Fruit fly (Drosophila melanogaster) whole organism, embryonic: Measurements from ENCODE around the gene Nin.
A peak's percentile ranks its signal among the peaks of the same experiment; 100 is the strongest.

ENCODE experiments used
- Abd-B ChIP-seq: fragments of 200-800 bp; sonication (Bioruptor generic); optimal IDR thresholded peaks from 2 replicates; lab custom pipeline; 2018; ENCODE audit warnings: missing biosample characterization, mild to moderate bottlenecking, missing genetic modification characterization, moderate library complexity
- CG10274 ChIP-seq: fragments of 200-800 bp; sonication (Bioruptor generic); optimal IDR thresholded peaks from 3 replicates; lab custom pipeline; 2017; ENCODE audit warnings: missing biosample characterization, mild to moderate bottlenecking, missing genetic modification characterization
- CG11093 ChIP-seq: fragments of 200-800 bp; sonication (Bioruptor generic); IDR thresholded peaks from 3 replicates; pipeline ENCODE4 v1.3.6; 2022; ENCODE audit warnings: missing biosample characterization, missing genetic modification characterization
- CG11723 ChIP-seq: fragments of 200-800 bp; sonication (Bioruptor generic); optimal IDR thresholded peaks from 2 replicates; lab custom pipeline; 2017; ENCODE audit warnings: missing biosample characterization, mild to moderate bottlenecking, missing genetic modification characterization
- CG12942 ChIP-seq: fragments of 200-800 bp; sonication (Bioruptor generic); optimal IDR thresholded peaks from 3 replicates; lab custom pipeline; 2016; ENCODE audit warnings: missing biosample characterization, missing genetic modification characterization
- CG13123 ChIP-seq: fragments of 200-800 bp; sonication (Bioruptor generic); optimal IDR thresholded peaks from 2 replicates; lab custom pipeline; 2016; ENCODE audit warnings: missing biosample characterization, missing genetic modification characterization
- CG13424 ChIP-seq: fragments of 200-800 bp; sonication (Bioruptor generic); optimal IDR thresholded peaks from 2 replicates; lab custom pipeline; 2019; ENCODE audit warnings: missing biosample characterization, mild to moderate bottlenecking, missing genetic modification characterization, moderate library complexity
- CG13894 ChIP-seq: fragments of 200-800 bp; sonication (Bioruptor generic); optimal IDR thresholded peaks from 3 replicates; lab custom pipeline; 2018; ENCODE audit warnings: missing biosample characterization, mild to moderate bottlenecking, missing genetic modification characterization, moderate library complexity
- CG1603 ChIP-seq: fragments of 200-800 bp; sonication (Bioruptor generic); optimal IDR thresholded peaks from 2 replicates; lab custom pipeline; 2019; ENCODE audit warnings: missing biosample characterization, mild to moderate bottlenecking, missing genetic modification characterization, moderate library complexity
- CG16813 ChIP-seq: fragments of 200-800 bp; sonication (Bioruptor generic); IDR thresholded peaks from 3 replicates; pipeline ENCODE4 v1.3.6; 2022; ENCODE audit warnings: missing biosample characterization, missing genetic modification characterization; ENCODE audit not compliant: partially characterized antibody
- CG17385 ChIP-seq: fragments of 200-800 bp; sonication (Bioruptor generic); optimal IDR thresholded peaks from 3 replicates; lab custom pipeline; 2018; ENCODE audit warnings: missing biosample characterization, mild to moderate bottlenecking, missing genetic modification characterization
- CG1792 ChIP-seq: fragments of 200-800 bp; sonication (Bioruptor generic); optimal IDR thresholded peaks from 2 replicates; lab custom pipeline; 2016; ENCODE audit warnings: missing biosample characterization, missing genetic modification characterization
- CG2120 ChIP-seq: fragments of 200-800 bp; sonication (Bioruptor generic); optimal IDR thresholded peaks from 3 replicates; lab custom pipeline; 2016; ENCODE audit warnings: missing biosample characterization, missing genetic modification characterization
- CG31388 ChIP-seq: fragments of 200-800 bp; sonication (Bioruptor generic); optimal IDR thresholded peaks from 2 replicates; lab custom pipeline; 2016; ENCODE audit warnings: missing biosample characterization, missing genetic modification characterization
- CG4730 ChIP-seq: fragments of 200-800 bp; sonication (Bioruptor generic); IDR thresholded peaks from 2 replicates; pipeline ENCODE4 v1.3.6; 2022; ENCODE audit warnings: missing biosample characterization, missing genetic modification characterization
- CG6254 ChIP-seq: fragments of 200-800 bp; sonication (Bioruptor generic); optimal IDR thresholded peaks from 3 replicates; lab custom pipeline; 2017; ENCODE audit warnings: mild to moderate bottlenecking, missing biosample characterization, missing genetic modification reagents, missing genetic modification characterization
- CG6689 ChIP-seq: fragments of 200-800 bp; sonication (Bioruptor generic); IDR thresholded peaks from 2 replicates; pipeline ENCODE4 v1.3.6; 2022; ENCODE audit warnings: missing biosample characterization, missing genetic modification characterization
- CG7357 ChIP-seq: fragments of 200-800 bp; sonication (Bioruptor generic); IDR thresholded peaks from 3 replicates; pipeline ENCODE4 v1.3.6; 2022; ENCODE audit warnings: missing biosample characterization, missing genetic modification characterization
- CG7556 ChIP-seq: fragments of 200-800 bp; sonication (Bioruptor generic); optimal IDR thresholded peaks from 2 replicates; lab custom pipeline; 2017; ENCODE audit warnings: missing biosample characterization, mild to moderate bottlenecking, missing genetic modification characterization
- CG7745 ChIP-seq: fragments of 200-800 bp; sonication (Bioruptor generic); optimal IDR thresholded peaks from 2 replicates; lab custom pipeline; 2018; ENCODE audit warnings: missing biosample characterization, mild to moderate bottlenecking, missing genetic modification characterization, moderate library complexity
- CG9932 ChIP-seq: fragments of 200-800 bp; sonication (Bioruptor generic); IDR thresholded peaks from 2 replicates; pipeline ENCODE4 v1.3.6; 2022; ENCODE audit warnings: missing biosample characterization, missing genetic modification characterization
- Dfd ChIP-seq, 2 experiments: fragments of >200 bp; optimal IDR thresholded peaks; 2 replicates each; lab custom pipeline; 2017; ENCODE audit warnings: missing biosample characterization in 2 of 2, missing genetic modification characterization in 2 of 2
- E2f1 ChIP-seq: fragments of 200-800 bp; sonication (Bioruptor generic); IDR thresholded peaks from 2 replicates; pipeline ENCODE4 v1.3.6; 2022; ENCODE audit warnings: missing biosample characterization, missing genetic modification characterization
- ERR ChIP-seq: fragments of 200-800 bp; sonication (Bioruptor generic); optimal IDR thresholded peaks from 2 replicates; lab custom pipeline; 2016; ENCODE audit warnings: missing biosample characterization, missing genetic modification characterization
- Elba2 ChIP-seq: fragments of 200-800 bp; sonication (Bioruptor generic); optimal IDR thresholded peaks from 3 replicates; lab custom pipeline; 2016; ENCODE audit warnings: missing biosample characterization, missing genetic modification characterization
- Hr3 ChIP-seq: fragments of 200-800 bp; sonication (Bioruptor generic); optimal IDR thresholded peaks from 3 replicates; lab custom pipeline; 2016; ENCODE audit warnings: missing biosample characterization, missing genetic modification characterization
- Hr78 ChIP-seq, 2 experiments: fragments of 200-800 bp in 1 of 2; fragments of >200 bp in 1 of 2; sonication (Bioruptor generic) in 1 of 2; optimal IDR thresholded peaks; 2 replicates each; lab custom pipeline; 2017 to 2019; ENCODE audit warnings: missing biosample characterization in 2 of 2, missing genetic modification characterization in 2 of 2, mild to moderate bottlenecking in 1 of 2, moderate library complexity in 1 of 2
- Oli ChIP-seq: fragments of 200-800 bp; sonication (Bioruptor generic); optimal IDR thresholded peaks from 2 replicates; lab custom pipeline; 2018; ENCODE audit warnings: missing biosample characterization, mild to moderate bottlenecking, missing genetic modification characterization, moderate library complexity
- Sox100B ChIP-seq: fragments of 200-800 bp; sonication (Bioruptor generic); optimal IDR thresholded peaks from 3 replicates; lab custom pipeline; 2018; ENCODE audit warnings: missing biosample characterization, mild to moderate bottlenecking, missing genetic modification characterization
- Sry-β ChIP-seq: fragments of 200-800 bp; sonication (Bioruptor generic); optimal IDR thresholded peaks from 2 replicates; lab custom pipeline; 2018; ENCODE audit warnings: missing biosample characterization, mild to moderate bottlenecking, missing genetic modification characterization, moderate library complexity
- Stat92E ChIP-seq, 3 experiments: fragments of >200 bp in 2 of 3; fragments of 200-800 bp in 1 of 3; sonication (Bioruptor generic) in 1 of 3; optimal IDR thresholded peaks; 2 replicates each; lab custom pipeline; 2017 to 2019; ENCODE audit warnings: missing biosample characterization in 3 of 3, missing genetic modification characterization in 3 of 3, mild to moderate bottlenecking in 1 of 3, moderate library complexity in 1 of 3
- Vsx1 ChIP-seq: fragments of 200-800 bp; sonication (Bioruptor generic); optimal IDR thresholded peaks from 2 replicates; lab custom pipeline; 2017; ENCODE audit warnings: missing biosample characterization, mild to moderate bottlenecking, missing genetic modification characterization, missing genetic modification reagents
- cato ChIP-seq: fragments of 200-800 bp; sonication (Bioruptor generic); optimal IDR thresholded peaks from 2 replicates; lab custom pipeline; 2016; ENCODE audit warnings: missing biosample characterization, missing genetic modification characterization, borderline replicate concordance
- cg ChIP-seq: fragments of 200-800 bp; sonication (Bioruptor generic); optimal IDR thresholded peaks from 3 replicates; lab custom pipeline; 2019; ENCODE audit warnings: missing biosample characterization, mild to moderate bottlenecking, missing genetic modification characterization, moderate library complexity
- chif ChIP-seq, 2 experiments: fragments of 200-800 bp; sonication (Bioruptor generic); optimal IDR thresholded peaks; 3 replicates each; lab custom pipeline; 2016; ENCODE audit warnings: missing biosample characterization in 2 of 2, missing genetic modification characterization in 2 of 2
- crc ChIP-seq: fragments of 200-800 bp; sonication (Bioruptor generic); optimal IDR thresholded peaks from 2 replicates; lab custom pipeline; 2016; ENCODE audit warnings: missing biosample characterization, missing genetic modification characterization
- dpn ChIP-seq, 2 experiments: fragments of 200-800 bp; sonication (Bioruptor generic); optimal IDR thresholded peaks; 3 replicates each; lab custom pipeline; 2016; ENCODE audit warnings: missing biosample characterization in 2 of 2, missing genetic modification characterization in 2 of 2
- eve ChIP-seq, 2 experiments: fragments of >200 bp; optimal IDR thresholded peaks; 2 replicates each; lab custom pipeline; 2017; ENCODE audit warnings: missing biosample characterization in 2 of 2, missing genetic modification characterization in 2 of 2
- fd64A ChIP-seq: fragments of 200-800 bp; sonication (Bioruptor generic); optimal IDR thresholded peaks from 3 replicates; lab custom pipeline; 2018; ENCODE audit warnings: missing biosample characterization, mild to moderate bottlenecking, missing genetic modification characterization
- fd96Cb ChIP-seq: fragments of 200-800 bp; sonication (Bioruptor generic); optimal IDR thresholded peaks from 2 replicates; lab custom pipeline; 2018; ENCODE audit warnings: missing biosample characterization, mild to moderate bottlenecking, missing genetic modification characterization, moderate library complexity
- hb ChIP-seq: fragments of 200-800 bp; sonication (Bioruptor generic); IDR thresholded peaks from 3 replicates; pipeline ENCODE4 v1.3.6; 2022; ENCODE audit warnings: missing biosample characterization, missing genetic modification characterization; ENCODE audit not compliant: partially characterized antibody
- maf-S ChIP-seq: fragments of 200-800 bp; sonication (Bioruptor generic); optimal IDR thresholded peaks from 2 replicates; lab custom pipeline; 2016; ENCODE audit warnings: missing biosample characterization, missing genetic modification characterization
- nerfin-1 ChIP-seq: fragments of 200-800 bp; sonication (Bioruptor generic); optimal IDR thresholded peaks from 3 replicates; lab custom pipeline; 2019; ENCODE audit warnings: missing biosample characterization, mild to moderate bottlenecking, missing genetic modification characterization, moderate library complexity
- pnt ChIP-seq: fragments of 200-800 bp; sonication (Bioruptor generic); optimal IDR thresholded peaks from 3 replicates; lab custom pipeline; 2016; ENCODE audit warnings: missing biosample characterization, missing genetic modification characterization
- row ChIP-seq: fragments of 200-800 bp; sonication (Bioruptor generic); IDR thresholded peaks from 3 replicates; pipeline ENCODE4 v1.3.6; 2022; ENCODE audit warnings: missing biosample characterization, missing genetic modification characterization
- sim ChIP-seq: fragments of 200-800 bp; sonication (Bioruptor generic); IDR thresholded peaks from 2 replicates; pipeline ENCODE4 v1.3.6; 2022; ENCODE audit warnings: missing biosample characterization, missing genetic modification characterization
- tgo ChIP-seq: fragments of 200-800 bp; sonication (Bioruptor generic); IDR thresholded peaks from 3 replicates; pipeline ENCODE4 v1.3.6; 2022; ENCODE audit warnings: missing biosample characterization, missing genetic modification characterization
- unc-4 ChIP-seq: fragments of 200-800 bp; sonication (Bioruptor generic); IDR thresholded peaks from 2 replicates; pipeline ENCODE4 v1.3.6; 2022; ENCODE audit warnings: missing biosample characterization, missing genetic modification characterization; ENCODE audit not compliant: partially characterized antibody
- vfl ChIP-seq: fragments of 200-800 bp; sonication (Bioruptor generic); optimal IDR thresholded peaks from 2 replicates; lab custom pipeline; 2016; ENCODE audit warnings: missing biosample characterization, missing genetic modification characterization

The Nin gene

DNA sequence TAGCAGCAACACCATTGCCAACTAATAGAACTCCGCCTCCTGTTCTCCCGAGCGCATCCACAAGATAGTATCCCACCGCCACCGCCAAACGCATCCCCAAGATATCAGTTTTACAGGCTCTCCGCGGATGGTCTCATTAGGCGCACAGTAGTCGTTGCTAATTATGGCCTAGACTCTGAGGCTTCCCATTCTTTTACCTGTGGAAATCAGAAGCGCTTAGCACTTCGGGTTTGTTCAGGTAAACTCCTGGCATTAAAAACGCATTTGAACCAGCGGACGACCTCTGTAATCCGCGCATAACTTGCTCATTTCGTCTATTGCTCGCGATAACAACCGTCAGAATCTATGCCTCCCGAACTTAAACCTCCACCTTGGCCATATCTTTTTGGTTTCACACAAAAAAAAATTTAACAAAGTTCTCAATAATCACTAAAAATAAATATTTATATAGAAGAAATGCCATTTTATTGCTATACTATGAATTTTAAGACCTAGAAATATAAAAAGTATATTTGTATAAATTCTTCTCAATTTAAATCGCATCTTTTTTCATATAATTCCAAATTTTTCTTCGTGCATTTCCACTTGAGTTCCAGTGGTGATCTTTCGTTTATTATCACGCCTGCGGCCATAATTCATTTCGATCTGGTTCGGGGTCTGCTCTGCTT lies 40.3 kb downstream of the Nin start (continued):
- no peak for TF ChIP-seq crc (GFP tag; lab: Kevin White, UChicago)
- TF ChIP-seq CG2120: no peak
- TF ChIP-seq CG7556 (GFP tag; lab: Kevin White, UChicago): peak; percentile 74
- TF ChIP-seq CG11723 (GFP tag; lab: Kevin White, UChicago): peak; percentile 18
- TF ChIP-seq E2f1: no peak
- TF ChIP-seq CG7357: peak; percentile 63; the same call in 2 of the 3 replicates
- no peak for TF ChIP-seq Stat92E (GFP tag; optimal IDR thresholded peaks at IDR 0.05; lab: Kevin White, UChicago)
- TF ChIP-seq CG13424: peak; percentile 77
- TF ChIP-seq tgo (GFP tag; lab: Robert Waterston, UW): peak; percentile 68; the same call in 2 of the 3 replicates
- peak; percentile 54 for TF ChIP-seq nerfin-1 (tag; lab: Kevin White, UChicago)
- TF ChIP-seq CG1792 (GFP tag; lab: Kevin White, UChicago): no peak
- peak in 1 of 2 experiments; percentile 42 for TF ChIP-seq dpn (GFP tag; optimal IDR thresholded peaks at IDR 0.05; lab: Kevin White, UChicago)
- TF ChIP-seq fd96Cb (tag; lab: Kevin White, UChicago): peak; percentile 76
- TF ChIP-seq CG6254 (GFP tag; lab: Kevin White, UChicago): peak; percentile 69
- TF ChIP-seq pnt: no peak
- peak; percentile 62 for TF ChIP-seq Oli (tag; lab: Kevin White, UChicago)
- no peak for TF ChIP-seq unc-4
- TF ChIP-seq Abd-B: peak; percentile 67
- TF ChIP-seq CG12942 (GFP tag; lab: Kevin White, UChicago): peak; percentile 26
- TF ChIP-seq CG17385 (GFP tag; lab: Kevin White, UChicago): peak; percentile 62
- peak; percentile 76 for TF ChIP-seq row (GFP tag; lab: Robert Waterston, UW)
- TF ChIP-seq CG31388 (GFP tag; lab: Kevin White, UChicago): no peak
- no peak for TF ChIP-seq CG9932
- peak; percentile 78 for TF ChIP-seq Sox100B
- no peak for TF ChIP-seq CG11093 (GFP tag; lab: Robert Waterston, UW)
- 0 out of 2 replicates have a peak, but pooled peaks have one; percentile 43 for TF ChIP-seq sim (GFP tag; lab: Robert Waterston, UW)
- TF ChIP-seq CG6689: peak; percentile 77
- TF ChIP-seq cg (GFP tag; lab: Kevin White, UChicago): no peak
- no peak for TF ChIP-seq Dfd (GFP tag; optimal IDR thresholded peaks at IDR 0.05; lab: Kevin White, UChicago)
- no peak for TF ChIP-seq hb
- no peak for TF ChIP-seq CG16813
- TF ChIP-seq Vsx1: peak; percentile 37
- TF ChIP-seq eve (GFP tag; optimal IDR thresholded peaks at IDR 0.05; lab: Kevin White, UChicago): peak in 1 of 2 experiments; percentile 70
- peak in 1 of 2 experiments; percentile 73 for TF ChIP-seq Hr78 (GFP tag; optimal IDR thresholded peaks at IDR 0.05; lab: Kevin White, UChicago)
- peak; percentile 32; the same call in 1 of the 2 replicates for TF ChIP-seq CG4730
- TF ChIP-seq CG7745 (tag; lab: Kevin White, UChicago): no peak
- no peak for TF ChIP-seq Elba2 (GFP tag; lab: Kevin White, UChicago)
- no peak for TF ChIP-seq vfl (GFP tag; lab: Kevin White, UChicago)
- TF ChIP-seq CG13894 (tag; lab: Kevin White, UChicago): no peak
- no peak for TF ChIP-seq ERR (GFP tag; lab: Kevin White, UChicago)
- TF ChIP-seq CG10274 (GFP tag; lab: Kevin White, UChicago): no peak
- TF ChIP-seq Hr3 (GFP tag; lab: Kevin White, UChicago): peak; percentile 65
- TF ChIP-seq maf-S (GFP tag; lab: Kevin White, UChicago): no peak
- peak; percentile 22 for TF ChIP-seq cato (GFP tag; lab: Kevin White, UChicago)
- TF ChIP-seq Sry-β (GFP tag; lab: Kevin White, UChicago): peak; percentile 5
- no peak for TF ChIP-seq CG13123 (GFP tag; lab: Kevin White, UChicago)
- peak in 1 of 2 experiments; percentile 19 for TF ChIP-seq chif (GFP tag; optimal IDR thresholded peaks at IDR 0.05; lab: Kevin White, UChicago)
- no peak for TF ChIP-seq fd64A
- TF ChIP-seq CG1603 (tag; lab: Kevin White, UChicago): no peak
